Worm (Caenorhabditis elegans) whole organism, late embryonic: ENCODE measurements around the gene Y22D7AL.1.

ENCODE experiments used
- ceh-14 ChIP-seq: sonication (generic microtip); optimal IDR thresholded peaks from 2 replicates; lab custom pipeline; 2016; ENCODE audit warnings: missing genotype, missing genetic modification characterization, missing compliant biosample characterization
- fkh-10 ChIP-seq: fragments of 150-350 bp; optimal IDR thresholded peaks from 2 replicates; lab custom pipeline; 2014; ENCODE audit warnings: missing biosample characterization, missing genetic modification reagents, missing genetic modification characterization
- hlh-6 ChIP-seq: sonication (generic microtip); optimal IDR thresholded peaks from 2 replicates; lab custom pipeline; 2016; ENCODE audit warnings: missing genotype, missing genetic modification characterization, missing compliant biosample characterization
- hlh-8 ChIP-seq: sonication (generic microtip); optimal IDR thresholded peaks from 2 replicates; lab custom pipeline; 2016; ENCODE audit warnings: missing genotype, missing genetic modification characterization, missing compliant biosample characterization

- TF ChIP-seq fkh-10 (GFP tag; lab: Kevin White, UChicago) (no peak), hlh-8 (tag; lab: Kevin White, UChicago) (no peak), ceh-14 (no peak), hlh-6 (no peak)
Measured at ce11 chrIII:1661031-1661430, 8.8 kb downstream of the Y22D7AL.1 start.
